Fruit fly (Drosophila melanogaster) whole organism, larva: ENCODE measurements around the gene EndoGI.
A peak's percentile ranks its signal among the peaks of the same experiment; 100 is the strongest.

Experiments used
- noc ChIP-seq: fragments of 200-800 bp; sonication (Bioruptor generic); optimal IDR thresholded peaks from 3 replicates; lab custom pipeline; 2019; ENCODE audit warnings: missing biosample characterization, mild to moderate bottlenecking, missing genetic modification characterization, moderate library complexity

The EndoGI gene

DNA sequence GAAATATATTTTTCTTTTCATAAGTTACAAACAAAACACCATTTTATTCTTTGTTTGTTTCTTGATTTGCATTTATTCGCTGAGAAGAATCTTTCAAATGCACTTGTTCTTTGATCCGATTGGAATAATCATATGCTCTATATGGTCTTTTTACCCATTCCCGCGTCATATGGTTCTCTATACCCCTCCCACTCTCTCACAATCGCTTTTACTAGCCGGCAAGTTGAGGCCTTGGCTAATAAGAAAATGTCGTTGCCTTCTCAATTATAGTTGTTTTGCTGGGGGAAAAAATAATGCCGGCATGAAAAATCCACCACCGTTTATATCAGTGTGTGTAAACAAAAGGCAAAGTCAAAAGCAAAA is 11.4 kb downstream of the EndoGI start:
- no peak for TF ChIP-seq noc (tag; lab: Kevin White, UChicago)

DNA sequence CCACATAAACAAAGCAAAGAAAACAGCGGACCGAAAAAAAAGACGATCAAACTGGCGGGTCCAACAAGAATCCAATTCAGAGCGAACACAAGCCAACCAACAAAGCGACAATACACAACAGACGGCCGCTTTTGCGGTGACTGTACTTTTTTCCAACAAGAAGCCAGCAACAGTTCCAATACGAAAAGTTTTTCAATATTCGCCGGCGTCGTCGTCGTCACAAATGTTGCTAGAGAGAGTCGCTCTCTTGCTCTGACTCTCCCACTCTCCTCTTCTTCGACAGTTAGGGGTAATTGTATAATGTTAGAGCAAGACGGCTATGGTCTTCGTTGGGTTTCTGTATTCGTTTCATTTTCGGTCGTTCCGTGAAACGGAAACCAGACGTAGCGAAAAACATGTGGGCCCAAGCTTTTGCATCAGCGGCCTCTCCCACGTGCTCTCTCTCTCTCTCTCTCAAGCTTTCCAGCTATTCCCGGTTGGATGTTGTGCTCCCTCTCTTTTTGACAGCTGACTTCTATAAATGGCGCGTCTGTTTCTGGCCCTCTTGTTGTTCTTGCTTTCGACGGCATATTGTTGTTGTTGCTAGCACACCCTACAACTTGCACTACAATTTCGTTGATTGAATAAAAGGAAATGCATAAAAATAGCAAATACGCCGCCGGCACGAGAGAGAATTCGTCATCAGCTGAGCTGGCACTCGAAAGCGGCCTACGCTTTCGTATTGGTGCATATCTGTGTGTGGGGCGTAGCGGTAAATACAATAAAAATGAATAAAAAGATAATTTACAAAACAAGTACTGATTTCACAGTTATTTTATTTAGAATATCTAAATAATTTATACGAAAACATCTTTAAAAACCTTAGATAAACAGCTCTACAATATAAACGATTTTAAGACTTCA is 12.0 kb downstream of the EndoGI start:
- TF ChIP-seq noc (tag; lab: Kevin White, UChicago), result peak; percentile 73

DNA sequence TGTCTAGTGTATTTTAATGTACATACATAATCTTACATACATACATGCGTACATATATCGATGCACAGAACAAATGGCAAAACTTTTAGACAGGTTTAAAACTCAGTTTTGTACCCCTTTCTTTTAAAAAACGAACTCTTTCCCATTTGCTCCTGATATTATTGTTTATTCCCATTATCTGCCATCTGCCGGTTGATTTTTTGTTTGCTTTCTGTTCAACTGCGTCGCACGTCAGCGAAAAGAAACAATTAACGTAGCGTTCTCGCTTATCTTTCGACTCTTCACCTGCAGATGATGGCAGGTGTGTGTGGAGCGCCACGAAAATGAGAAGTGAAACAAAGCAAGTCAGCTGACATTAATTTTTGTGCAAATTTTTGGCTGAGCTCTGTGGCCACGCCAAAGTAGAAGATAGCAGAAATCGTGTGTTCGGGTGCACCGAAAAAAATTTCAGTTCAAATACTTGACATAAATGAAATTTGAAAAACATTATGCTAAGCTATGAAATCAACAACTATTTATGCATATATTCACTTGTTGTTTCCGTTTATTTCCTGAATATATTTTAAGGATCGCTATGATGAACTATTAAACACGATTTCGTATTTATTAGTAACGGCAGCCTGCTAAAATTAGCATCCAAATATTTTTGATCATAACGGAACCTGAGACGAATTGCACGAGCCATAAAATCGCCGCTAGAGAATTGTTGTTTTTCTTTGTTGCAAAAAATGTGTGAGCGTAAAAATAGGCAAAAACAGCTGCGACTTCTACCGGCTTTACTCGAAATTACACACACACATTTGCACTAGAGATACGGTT is 13.4 kb downstream of the EndoGI start:
- peak; percentile 92 for TF ChIP-seq noc (tag; lab: Kevin White, UChicago)

DNA sequence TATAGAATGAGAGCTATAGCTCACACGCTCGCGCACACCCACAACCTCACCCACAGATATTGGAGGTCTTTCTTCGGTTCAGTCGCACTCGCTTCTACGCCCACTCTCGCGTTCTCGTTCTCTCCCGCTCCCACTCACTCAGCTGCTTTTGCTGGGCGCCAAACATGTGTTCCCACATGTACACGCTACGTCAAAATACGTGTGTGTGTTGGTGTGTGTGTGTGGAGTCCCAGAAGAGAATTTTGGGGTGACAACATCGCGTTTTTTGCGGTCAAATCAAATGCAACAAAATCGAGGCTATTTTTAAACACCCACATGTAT is 14.0 kb downstream of the EndoGI start:
- no peak for TF ChIP-seq noc (tag; lab: Kevin White, UChicago)

DNA sequence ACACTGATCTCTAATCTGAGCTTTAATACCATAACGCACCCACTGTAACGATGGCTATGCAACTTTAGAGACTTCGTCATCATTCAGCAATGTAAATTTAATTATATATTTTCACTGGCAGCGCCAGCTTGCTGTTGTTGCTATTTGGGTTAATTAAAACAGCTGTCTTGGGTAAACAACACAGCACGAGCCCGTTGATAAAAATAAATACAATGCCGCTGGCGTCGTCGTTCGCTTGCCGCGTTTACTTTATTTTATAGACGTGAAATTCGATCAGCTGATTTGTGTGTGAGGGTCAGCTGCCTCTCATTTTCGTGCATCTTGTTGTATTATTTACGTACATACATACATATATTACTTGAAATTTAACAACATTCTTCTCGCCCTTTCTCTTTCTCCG is 15.2 kb downstream of the EndoGI start:
- no peak for TF ChIP-seq noc (tag; lab: Kevin White, UChicago)

DNA sequence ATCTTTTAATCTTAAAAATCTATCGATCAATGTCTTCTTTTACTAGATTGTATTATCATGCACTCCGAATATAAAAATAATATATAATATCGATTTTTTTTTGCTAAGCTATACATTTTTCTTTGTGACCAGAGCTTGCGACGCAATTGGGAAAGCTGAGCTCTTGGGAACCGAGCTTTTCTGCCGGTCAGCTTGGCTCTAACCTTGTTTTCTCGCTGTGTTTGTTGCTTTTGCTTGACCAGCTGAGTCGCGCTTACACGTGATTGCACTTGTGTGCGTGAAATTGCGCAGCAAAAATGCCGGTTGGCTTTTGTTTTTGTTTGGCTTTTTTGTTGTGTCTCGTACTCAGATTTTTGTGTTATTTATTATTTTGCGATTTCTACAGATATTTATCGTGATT is 16.0 kb downstream of the EndoGI start:
- no peak for TF ChIP-seq noc (tag; lab: Kevin White, UChicago)

DNA sequence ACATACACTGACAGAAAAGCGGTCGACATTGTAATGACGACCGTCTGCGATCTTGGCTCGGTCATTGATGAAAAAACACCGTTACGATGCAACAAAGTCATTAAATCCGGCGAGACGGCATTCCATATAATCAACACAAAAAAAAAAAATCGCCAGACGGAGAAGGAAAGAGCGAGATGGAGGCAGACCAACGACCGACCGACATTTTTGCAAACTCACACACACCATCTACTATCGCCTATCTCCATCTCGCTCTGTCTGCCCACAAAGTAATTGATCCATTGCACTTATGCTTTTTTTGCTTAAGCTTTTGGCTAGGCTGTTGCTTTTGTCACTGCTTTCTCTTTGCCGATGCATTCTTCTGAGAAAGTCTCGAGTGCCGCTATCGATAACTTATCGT is 16.6 kb downstream of the EndoGI start:
- TF ChIP-seq noc (tag; lab: Kevin White, UChicago), result no peak

DNA sequence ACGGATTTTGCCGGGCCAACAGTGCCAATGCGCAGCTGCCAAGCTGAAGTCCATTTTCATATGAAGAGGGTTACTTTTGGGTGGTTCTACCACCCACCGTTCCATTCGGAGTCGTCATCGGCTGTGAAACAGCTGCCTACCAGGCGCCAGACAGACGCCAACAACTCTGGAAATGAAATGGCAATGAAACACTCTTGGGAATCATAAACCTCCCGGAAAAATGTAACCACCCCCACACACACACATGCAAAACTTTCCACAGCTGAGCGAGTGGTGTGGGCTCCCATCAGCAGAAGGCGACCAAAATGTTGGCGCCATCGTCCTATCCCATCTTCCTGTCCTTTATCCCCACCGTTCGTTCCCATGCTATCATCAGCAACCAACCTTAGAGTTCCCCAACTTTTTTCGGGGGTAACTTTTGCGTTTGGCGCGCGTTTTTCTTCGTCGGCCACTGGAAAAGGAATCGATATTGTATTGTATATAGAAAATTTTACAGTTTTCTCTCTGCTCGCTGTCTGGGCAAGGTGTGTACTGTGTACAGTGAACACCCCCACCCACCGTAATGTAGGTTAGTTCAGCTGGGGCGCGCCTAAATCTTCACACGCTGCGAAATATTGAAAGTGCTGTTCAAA is 17.8 kb downstream of the EndoGI start:
- no peak for TF ChIP-seq noc (tag; lab: Kevin White, UChicago)

DNA sequence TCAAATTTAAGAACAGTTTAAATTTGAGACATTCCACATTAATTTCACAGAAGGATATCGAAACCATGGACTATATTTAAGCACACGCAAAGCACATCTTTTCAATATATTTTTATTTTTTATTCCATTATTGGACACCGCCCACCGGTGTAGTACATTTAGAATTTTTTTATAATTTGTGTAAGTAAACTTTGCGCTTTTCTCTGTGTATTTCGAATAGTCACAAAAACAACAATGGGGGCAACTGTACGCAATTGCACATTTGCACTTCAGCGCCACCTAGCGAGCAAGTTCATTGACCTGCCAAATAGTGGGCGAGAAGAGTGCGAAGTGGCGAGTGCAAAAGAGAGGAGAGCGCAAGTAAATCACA is 18.3 kb downstream of the EndoGI start:
- no peak for TF ChIP-seq noc (tag; lab: Kevin White, UChicago)

DNA sequence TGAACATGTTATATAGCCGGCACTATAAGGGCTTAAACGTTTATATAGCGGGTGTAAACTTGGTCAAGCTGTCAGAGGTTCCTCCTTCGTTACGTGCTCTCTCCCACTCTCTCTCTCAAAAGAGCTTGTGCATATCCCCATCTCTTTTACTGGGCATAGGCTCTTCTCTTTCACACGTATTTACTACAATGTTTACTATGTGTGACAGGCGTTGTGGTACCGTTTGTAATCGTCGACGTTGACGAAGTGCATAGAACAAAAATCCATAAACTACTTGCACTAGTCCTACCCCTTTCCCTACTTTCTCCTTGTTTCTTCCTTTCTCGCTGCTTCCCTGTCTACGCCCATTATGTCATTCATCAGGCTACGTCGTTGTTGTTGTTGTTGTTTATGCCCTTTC is 19.3 kb downstream of the EndoGI start:
- no peak for TF ChIP-seq noc (tag; lab: Kevin White, UChicago)

DNA sequence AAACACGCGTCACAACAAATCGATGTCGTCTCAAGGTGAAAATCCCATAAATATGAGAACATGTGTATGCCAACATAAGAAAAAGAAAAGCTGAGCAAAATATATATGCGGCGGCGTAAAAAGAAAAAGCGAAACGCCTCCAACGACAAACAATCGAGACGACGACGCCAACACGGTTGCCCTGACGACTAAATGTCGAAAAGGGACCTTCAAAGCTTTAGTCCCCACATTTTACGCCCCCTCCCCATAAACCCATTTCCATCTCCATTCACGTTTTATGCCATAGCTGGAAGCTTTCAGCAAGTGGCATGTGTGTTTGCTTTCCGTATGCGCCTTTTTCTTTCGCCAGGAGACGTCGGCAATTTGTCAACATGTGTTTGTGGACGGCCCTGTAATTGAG is 20.4 kb downstream of the EndoGI start:
- TF ChIP-seq noc (tag; lab: Kevin White, UChicago), result no peak

DNA sequence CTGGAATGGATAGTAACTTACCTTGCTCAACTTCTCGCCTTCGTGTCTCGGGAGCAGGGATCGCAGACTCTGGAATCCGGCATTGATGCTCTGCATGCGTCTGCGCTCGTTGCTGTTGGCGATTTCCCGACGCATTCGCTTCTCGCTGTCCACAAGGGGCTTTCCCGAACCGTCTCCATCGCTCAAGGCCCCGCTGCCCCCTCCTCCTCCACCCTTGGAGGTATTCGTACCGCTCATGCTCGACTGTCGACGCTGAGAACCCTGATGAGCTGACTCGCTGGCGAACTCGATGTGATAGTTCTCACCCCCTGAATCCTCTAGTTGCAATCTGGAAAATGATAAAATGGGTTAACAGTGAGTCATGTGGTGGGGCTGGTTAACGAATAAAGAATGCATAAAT is 21.4 kb downstream of the EndoGI start:
- no peak for TF ChIP-seq noc (tag; lab: Kevin White, UChicago)

DNA sequence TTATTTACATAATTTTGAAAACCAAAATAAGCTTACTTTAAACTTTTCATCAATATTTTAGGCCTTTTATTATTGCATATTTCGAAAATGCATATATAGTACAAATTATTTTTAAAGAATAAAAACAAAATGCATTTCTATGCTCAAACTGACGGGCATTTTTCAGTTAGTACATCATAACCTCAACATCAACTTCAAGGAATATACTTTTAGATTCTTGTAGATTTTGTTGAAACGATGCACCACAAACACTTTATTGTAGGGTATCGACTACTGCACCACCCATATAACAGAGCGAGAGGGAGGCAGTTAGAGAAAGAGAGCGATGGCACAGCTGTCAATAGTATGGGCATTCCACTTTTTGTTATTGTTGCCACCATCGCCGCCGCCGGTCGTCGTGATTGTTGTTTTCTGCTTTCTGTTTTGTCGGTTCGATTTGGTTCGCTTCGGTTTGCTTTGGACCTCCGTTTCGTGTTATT is 22.3 kb downstream of the EndoGI start:
- TF ChIP-seq noc (tag; lab: Kevin White, UChicago), result peak; percentile 67

DNA sequence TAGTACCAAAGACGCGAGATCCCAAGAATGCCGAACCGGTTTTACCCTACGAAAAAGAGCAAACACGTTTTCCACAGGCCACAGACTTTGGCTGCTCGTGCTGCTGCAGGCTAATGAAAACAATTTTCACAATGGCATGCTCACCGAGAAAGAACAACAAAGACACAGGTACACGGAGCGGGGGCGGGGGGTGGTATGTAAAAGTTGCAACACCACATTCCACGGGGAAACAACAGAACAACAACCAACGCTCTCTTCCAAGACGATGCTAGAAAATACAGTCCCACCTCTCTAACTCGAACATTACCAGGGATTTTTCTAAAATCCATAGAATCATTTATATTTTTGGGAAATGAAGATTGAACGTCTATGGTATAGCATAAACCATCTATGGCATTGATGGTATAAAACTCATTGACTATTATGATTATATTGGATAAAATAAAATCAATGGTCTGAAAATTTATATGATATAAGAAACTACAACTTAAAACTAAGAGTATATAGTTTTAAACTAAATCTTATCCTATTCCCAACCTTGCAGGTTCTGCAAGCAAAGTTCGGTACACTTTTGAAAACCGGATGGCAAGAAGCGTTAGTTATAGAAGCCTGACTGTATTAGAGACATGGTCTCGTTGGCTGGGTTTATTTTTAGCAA is 24.1 kb downstream of the EndoGI start:
- no peak for TF ChIP-seq noc (tag; lab: Kevin White, UChicago)

DNA sequence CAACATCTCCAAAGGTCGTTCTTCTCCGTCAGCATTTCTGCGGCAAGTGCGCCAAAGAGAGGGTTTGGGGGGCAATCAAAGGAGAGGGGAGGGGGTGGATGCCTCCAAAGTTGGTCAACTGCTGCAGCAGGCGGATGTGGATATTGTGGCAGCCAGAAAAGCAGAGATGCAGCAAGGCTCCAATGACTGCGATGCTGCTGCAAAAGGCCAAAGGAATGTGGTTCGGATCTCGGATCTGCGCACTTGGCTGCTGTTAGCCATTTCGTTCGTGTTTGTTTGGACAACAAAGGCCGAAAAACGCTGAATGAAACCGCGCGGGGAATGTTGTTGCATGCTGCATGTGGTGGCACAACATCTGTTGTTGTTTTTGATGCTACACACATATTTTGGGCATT is 24.6 kb downstream of the EndoGI start:
- TF ChIP-seq noc (tag; lab: Kevin White, UChicago), result no peak

DNA sequence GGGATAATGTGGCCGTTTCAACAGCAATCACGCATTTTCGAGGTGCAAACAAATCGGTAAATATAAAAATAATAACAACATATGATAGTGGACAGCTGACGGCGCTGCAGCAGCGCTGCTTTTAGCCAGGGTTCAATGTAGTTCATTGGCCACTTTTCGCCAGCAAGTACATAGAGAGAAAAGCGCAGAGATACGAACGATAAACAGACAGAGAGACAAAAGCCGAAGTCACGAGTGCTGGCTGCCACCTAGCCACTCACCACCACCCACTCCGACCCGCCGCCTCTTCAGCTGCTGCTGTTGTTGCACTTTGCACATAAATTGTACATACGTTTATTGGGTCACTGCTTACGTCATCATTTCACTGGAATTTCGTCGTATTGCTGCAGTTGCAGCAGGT is 25.4 kb downstream of the EndoGI start:
- TF ChIP-seq noc (tag; lab: Kevin White, UChicago), result no peak
